Fruit fly (Drosophila melanogaster) whole organism, embryonic: Measurements from ENCODE around the gene CG9503.

Experiments used
- B-H2 ChIP-seq: fragments of 200-800 bp; sonication (Bioruptor generic); optimal IDR thresholded peaks from 2 replicates; lab custom pipeline; 2018; ENCODE audit warnings: missing biosample characterization, mild to moderate bottlenecking, missing genetic modification characterization
- C15 ChIP-seq: fragments of 200-800 bp; sonication (Bioruptor generic); IDR thresholded peaks from 3 replicates; pipeline ENCODE4 v1.3.6; 2022; ENCODE audit warnings: missing biosample characterization, missing genetic modification characterization
- CG10543 ChIP-seq: fragments of 200-800 bp; sonication (Bioruptor generic); optimal IDR thresholded peaks from 3 replicates; lab custom pipeline; 2017; ENCODE audit warnings: missing biosample characterization, mild to moderate bottlenecking, missing genetic modification characterization, moderate library complexity
- CG10565 ChIP-seq: fragments of 200-800 bp; sonication (Bioruptor generic); optimal IDR thresholded peaks from 3 replicates; lab custom pipeline; 2016; ENCODE audit warnings: missing biosample characterization, mild to moderate bottlenecking, missing genetic modification characterization
- CG11247 ChIP-seq: fragments of 200-800 bp; sonication (Bioruptor generic); IDR thresholded peaks from 2 replicates; pipeline ENCODE4 v1.3.6; 2022; ENCODE audit warnings: missing biosample characterization, missing genetic modification characterization
- CG1233 ChIP-seq: fragments of 200-800 bp; sonication (Bioruptor generic); optimal IDR thresholded peaks from 4 replicates; lab custom pipeline; 2018; ENCODE audit warnings: missing biosample characterization, mild to moderate bottlenecking, missing genetic modification characterization
- CG12744 ChIP-seq: fragments of 200-800 bp; sonication (Bioruptor generic); optimal IDR thresholded peaks from 2 replicates; lab custom pipeline; 2016; ENCODE audit warnings: missing biosample characterization, missing genetic modification characterization
- CG15696 ChIP-seq: fragments of 200-800 bp; sonication (Bioruptor generic); optimal IDR thresholded peaks from 2 replicates; lab custom pipeline; 2019; ENCODE audit warnings: missing biosample characterization, mild to moderate bottlenecking, missing genetic modification characterization, moderate library complexity
- CG16779 ChIP-seq: fragments of 200-800 bp; sonication (Bioruptor generic); IDR thresholded peaks from 2 replicates; pipeline ENCODE4 v1.3.6; 2022; ENCODE audit warnings: missing biosample characterization, missing genetic modification characterization
- CG2875 ChIP-seq: fragments of 200-800 bp; sonication (Bioruptor generic); optimal IDR thresholded peaks from 2 replicates; lab custom pipeline; 2017; ENCODE audit warnings: missing biosample characterization, mild to moderate bottlenecking, missing genetic modification characterization, missing genetic modification reagents
- CG3726 ChIP-seq: fragments of 200-800 bp; sonication (Bioruptor generic); IDR thresholded peaks from 3 replicates; pipeline ENCODE4, ENCODE4 v1.3.6; 2022; ENCODE audit warnings: missing biosample characterization, missing genetic modification characterization
- CG42726 ChIP-seq: fragments of 200-800 bp; sonication (Bioruptor generic); IDR thresholded peaks from 2 replicates; pipeline ENCODE4 v1.3.6; 2022; ENCODE audit warnings: missing biosample characterization, missing genetic modification characterization; ENCODE audit not compliant: partially characterized antibody
- CG4282 ChIP-seq: fragments of 200-800 bp; sonication (Bioruptor generic); optimal IDR thresholded peaks from 2 replicates; lab custom pipeline; 2016; ENCODE audit warnings: missing biosample characterization, missing genetic modification characterization
- CG5180 ChIP-seq: fragments of 200-800 bp; sonication (Bioruptor generic); optimal IDR thresholded peaks from 3 replicates; lab custom pipeline; 2017; ENCODE audit warnings: missing biosample characterization, missing genetic modification characterization, mild to moderate bottlenecking, moderate library complexity, missing genetic modification reagents
- CG6272 ChIP-seq: fragments of 200-800 bp; sonication (Bioruptor generic); IDR thresholded peaks from 2 replicates; pipeline ENCODE4 v1.3.6; 2022; ENCODE audit warnings: missing biosample characterization, missing genetic modification characterization
- CG6654 ChIP-seq: fragments of 200-800 bp; sonication (Bioruptor generic); optimal IDR thresholded peaks from 2 replicates; lab custom pipeline; 2017; ENCODE audit warnings: missing biosample characterization, mild to moderate bottlenecking, missing genetic modification characterization
- CG6791 ChIP-seq: fragments of 200-800 bp; sonication (Bioruptor generic); IDR thresholded peaks from 3 replicates; pipeline ENCODE4 v1.3.6; 2022; ENCODE audit warnings: missing biosample characterization, missing genetic modification characterization; ENCODE audit not compliant: partially characterized antibody
- CG8944 ChIP-seq: fragments of 200-800 bp; sonication (Bioruptor generic); optimal IDR thresholded peaks from 3 replicates; lab custom pipeline; 2016; ENCODE audit warnings: missing biosample characterization, missing genetic modification characterization
- CG9876 ChIP-seq: fragments of 200-800 bp; sonication (Bioruptor generic); optimal IDR thresholded peaks from 2 replicates; lab custom pipeline; 2016; ENCODE audit warnings: missing biosample characterization, missing genetic modification characterization
- D19B ChIP-seq: fragments of 200-800 bp; sonication (Bioruptor generic); optimal IDR thresholded peaks from 2 replicates; lab custom pipeline; 2017; ENCODE audit warnings: missing biosample characterization, mild to moderate bottlenecking, missing genetic modification characterization
- H2.0 ChIP-seq: fragments of 200-800 bp; sonication (Bioruptor generic); IDR thresholded peaks from 2 replicates; pipeline ENCODE4 v1.3.6; 2022; ENCODE audit warnings: missing biosample characterization, missing genetic modification characterization
- HLH54F ChIP-seq: fragments of 200-800 bp; sonication (Bioruptor generic); optimal IDR thresholded peaks from 3 replicates; lab custom pipeline; 2016; ENCODE audit warnings: missing biosample characterization, missing genetic modification characterization
- Jarid2 ChIP-seq: fragments of 200-800 bp; sonication (Bioruptor generic); optimal IDR thresholded peaks from 3 replicates; lab custom pipeline; 2017; ENCODE audit warnings: mild to moderate bottlenecking, missing biosample characterization, missing genetic modification reagents, missing genetic modification characterization
- Mrtf ChIP-seq: fragments of 200-800 bp; sonication (Bioruptor generic); IDR thresholded peaks from 3 replicates; pipeline ENCODE4 v1.3.6; 2022; ENCODE audit warnings: missing biosample characterization, missing genetic modification characterization
- NC2β ChIP-seq: fragments of 200-800 bp; sonication (Bioruptor generic); optimal IDR thresholded peaks from 2 replicates; lab custom pipeline; 2016; ENCODE audit warnings: missing biosample characterization, missing genetic modification characterization
- Nf-YC ChIP-seq: fragments of 200-800 bp; optimal IDR thresholded peaks from 3 replicates; lab custom pipeline; 2019; ENCODE audit warnings: missing biosample characterization, mild to moderate bottlenecking, missing genetic modification characterization, moderate library complexity
- PHDP ChIP-seq: fragments of 200-800 bp; sonication (Bioruptor generic); optimal IDR thresholded peaks from 3 replicates; lab custom pipeline; 2018; ENCODE audit warnings: missing biosample characterization, mild to moderate bottlenecking, missing genetic modification characterization, moderate library complexity
- Taf1 ChIP-seq: fragments of 200-800 bp; sonication (Bioruptor generic); IDR thresholded peaks from 2 replicates; pipeline ENCODE4 v1.3.6; 2022; ENCODE audit warnings: missing biosample characterization, missing genetic modification characterization
- amos ChIP-seq: fragments of 200-800 bp; sonication (Bioruptor generic); IDR thresholded peaks from 2 replicates; pipeline ENCODE4 v1.3.6; 2022; ENCODE audit warnings: missing biosample characterization, missing genetic modification characterization; ENCODE audit not compliant: partially characterized antibody
- ara ChIP-seq: fragments of 200-800 bp; sonication (Bioruptor generic); IDR thresholded peaks from 2 replicates; pipeline ENCODE4 v1.3.6; 2022; ENCODE audit warnings: missing biosample characterization, missing genetic modification characterization
- cwo ChIP-seq: fragments of 200-800 bp; sonication (Bioruptor generic); optimal IDR thresholded peaks from 3 replicates; lab custom pipeline; 2017; ENCODE audit warnings: missing biosample characterization, missing genetic modification characterization, mild to moderate bottlenecking, moderate library complexity, missing genetic modification reagents
- dimm ChIP-seq: fragments of 200-800 bp; sonication (Bioruptor generic); IDR thresholded peaks from 2 replicates; pipeline ENCODE4 v1.3.6; 2022; ENCODE audit warnings: missing biosample characterization, missing genetic modification characterization
- eve ChIP-seq, 2 experiments: fragments of >200 bp; optimal IDR thresholded peaks; 2 replicates each; lab custom pipeline; 2017; ENCODE audit warnings: missing biosample characterization in 2 of 2, missing genetic modification characterization in 2 of 2
- hb ChIP-seq: fragments of 200-800 bp; sonication (Bioruptor generic); IDR thresholded peaks from 3 replicates; pipeline ENCODE4 v1.3.6; 2022; ENCODE audit warnings: missing biosample characterization, missing genetic modification characterization; ENCODE audit not compliant: partially characterized antibody
- lab ChIP-seq: fragments of 200-800 bp; sonication (Bioruptor generic); optimal IDR thresholded peaks from 3 replicates; lab custom pipeline; 2017; ENCODE audit warnings: missing biosample characterization, missing genetic modification characterization, mild to moderate bottlenecking, moderate library complexity, missing genetic modification reagents
- lov ChIP-seq, 2 experiments: fragments of 200-800 bp in 1 of 2; fragments of >200 bp in 1 of 2; sonication (Bioruptor generic) in 1 of 2; IDR thresholded peaks in 1 of 2; optimal IDR thresholded peaks in 1 of 2; 2 replicates in 1 of 2; 3 replicates in 1 of 2; pipeline versions ENCODE4 v1.3.6 to Lab custom; 2017 to 2022; ENCODE audit warnings: missing biosample characterization in 1 of 2, missing genetic modification characterization in 1 of 2
- mirr ChIP-seq: fragments of 200-800 bp; sonication (Bioruptor generic); optimal IDR thresholded peaks from 3 replicates; lab custom pipeline; 2018; ENCODE audit warnings: missing biosample characterization, mild to moderate bottlenecking, missing genetic modification characterization
- nom ChIP-seq: fragments of 200-800 bp; sonication (Bioruptor generic); optimal IDR thresholded peaks from 2 replicates; lab custom pipeline; 2017; ENCODE audit warnings: missing biosample characterization, missing genetic modification characterization, mild to moderate bottlenecking, moderate library complexity, missing genetic modification reagents
- oc ChIP-seq: fragments of 200-800 bp; sonication (Bioruptor generic); optimal IDR thresholded peaks from 2 replicates; lab custom pipeline; 2018; ENCODE audit warnings: missing biosample characterization, mild to moderate bottlenecking, missing genetic modification characterization, moderate library complexity
- otp ChIP-seq: fragments of 200-800 bp; sonication (Bioruptor generic); IDR thresholded peaks from 3 replicates; pipeline ENCODE4, ENCODE4 v1.3.6; 2022; ENCODE audit warnings: missing biosample characterization, missing genetic modification characterization
- pum ChIP-seq: fragments of 200-800 bp; sonication (Bioruptor generic); optimal IDR thresholded peaks from 2 replicates; lab custom pipeline; 2016; ENCODE audit warnings: missing biosample characterization, missing genetic modification characterization
- ranshi ChIP-seq: fragments of 200-800 bp; sonication (Bioruptor generic); IDR thresholded peaks from 2 replicates; pipeline ENCODE4 v1.3.6; 2022; ENCODE audit warnings: missing biosample characterization, missing genetic modification characterization
- seq ChIP-seq: fragments of 200-800 bp; sonication (Bioruptor generic); IDR thresholded peaks from 2 replicates; pipeline ENCODE4 v1.3.6; 2022; ENCODE audit warnings: missing biosample characterization, missing genetic modification characterization
- slbo ChIP-seq: fragments of 200-800 bp; sonication (Bioruptor generic); IDR thresholded peaks from 2 replicates; pipeline ENCODE4 v1.3.6; 2022; ENCODE audit warnings: missing biosample characterization, missing genetic modification characterization
- sqz ChIP-seq: fragments of 200-800 bp; sonication (Bioruptor generic); optimal IDR thresholded peaks from 3 replicates; lab custom pipeline; 2018; ENCODE audit warnings: missing biosample characterization, mild to moderate bottlenecking, missing genetic modification characterization
- sr ChIP-seq: fragments of 200-800 bp; sonication (Bioruptor generic); IDR thresholded peaks from 3 replicates; pipeline ENCODE4 v1.3.6; 2022; ENCODE audit warnings: missing biosample characterization, missing genetic modification characterization
- sug ChIP-seq: fragments of 200-800 bp; optimal IDR thresholded peaks from 2 replicates; lab custom pipeline; 2019; ENCODE audit warnings: missing biosample characterization, mild to moderate bottlenecking, missing genetic modification characterization, moderate library complexity
- tap ChIP-seq: fragments of 200-800 bp; optimal IDR thresholded peaks from 3 replicates; lab custom pipeline; 2019; ENCODE audit warnings: missing biosample characterization, mild to moderate bottlenecking, missing genetic modification characterization, moderate library complexity
- tin ChIP-seq: fragments of 200-800 bp; sonication (Bioruptor generic); optimal IDR thresholded peaks from 3 replicates; lab custom pipeline; 2016; ENCODE audit warnings: missing biosample characterization, missing genetic modification characterization
- twi ChIP-seq: fragments of 200-800 bp; optimal IDR thresholded peaks from 2 replicates; lab custom pipeline; 2019; ENCODE audit warnings: missing biosample characterization, mild to moderate bottlenecking, missing genetic modification characterization, moderate library complexity
- zen ChIP-seq: fragments of 200-800 bp; sonication (Bioruptor generic); optimal IDR thresholded peaks from 3 replicates; lab custom pipeline; 2018; ENCODE audit warnings: missing biosample characterization, mild to moderate bottlenecking, missing genetic modification characterization, moderate library complexity

Gene CG9503

dm6 chrX:14949227-14949626 lies 25.9 kb upstream of the CG9503 start (continued):
- TF ChIP-seq lab (GFP tag; lab: Kevin White, UChicago) (peak; percentile 29), seq (GFP tag; lab: Robert Waterston, UW) (no peak), pum (GFP tag; lab: Kevin White, UChicago) (no peak), H2.0 (GFP tag; lab: Robert Waterston, UW) (no peak), Taf1 (GFP tag; lab: Robert Waterston, UW) (no peak), sug (tag; lab: Kevin White, UChicago) (peak; percentile 99), eve (GFP tag; optimal IDR thresholded peaks at IDR 0.05; lab: Kevin White, UChicago) (no peak), CG10543 (GFP tag; lab: Kevin White, UChicago) (peak; percentile 52), CG5180 (GFP tag; lab: Kevin White, UChicago) (no peak), D19B (no peak), CG11247 (no peak), B-H2 (peak; percentile 3), lov (optimal IDR thresholded peaks at IDR 0.05; lab: Kevin White, UChicago) (no peak), lov (GFP tag; IDR thresholded peaks at IDR 0.05; lab: Robert Waterston, UW) (no peak), sr (GFP tag; lab: Robert Waterston, UW) (no peak), otp (GFP tag; lab: Robert Waterston, UW) (no peak), mirr (GFP tag; lab: Kevin White, UChicago) (peak; percentile 70), zen (tag; lab: Kevin White, UChicago) (no peak), nom (GFP tag; lab: Kevin White, UChicago) (peak; percentile 3), ranshi (no peak), C15 (GFP tag; lab: Robert Waterston, UW) (no peak), CG42726 (no peak), oc (tag; lab: Kevin White, UChicago) (no peak), tin (GFP tag; lab: Kevin White, UChicago) (no peak), CG2875 (GFP tag; lab: Kevin White, UChicago) (no peak), CG4282 (GFP tag; lab: Kevin White, UChicago) (no peak), cwo (GFP tag; lab: Kevin White, UChicago) (peak; percentile 52), CG10565 (GFP tag; lab: Kevin White, UChicago) (no peak), CG3726 (GFP tag; lab: Robert Waterston, UW) (no peak), CG8944 (GFP tag; lab: Kevin White, UChicago) (no peak)

dm6 chrX:14947399-14947798 lies 24.1 kb upstream of the CG9503 start:
- peak; percentile 15 for TF ChIP-seq tap (tag; lab: Kevin White, UChicago)
- no peak for TF ChIP-seq ara (GFP tag; lab: Robert Waterston, UW)
- peak; percentile 47 for TF ChIP-seq CG6654 (GFP tag; lab: Kevin White, UChicago)
- TF ChIP-seq CG9876 (GFP tag; lab: Kevin White, UChicago): no peak
- no peak for TF ChIP-seq twi (tag; lab: Kevin White, UChicago)
- TF ChIP-seq NC2β (GFP tag; lab: Kevin White, UChicago): no peak
- TF ChIP-seq dimm: no peak
- peak; percentile 43 for TF ChIP-seq CG15696
- peak; percentile 63 for TF ChIP-seq sqz (GFP tag; lab: Kevin White, UChicago)
- no peak for TF ChIP-seq hb (GFP tag; lab: Robert Waterston, UW)
- TF ChIP-seq CG6272: no peak
- peak; percentile 47 for TF ChIP-seq Jarid2 (GFP tag; lab: Kevin White, UChicago)
- TF ChIP-seq HLH54F: no peak
- TF ChIP-seq Mrtf (GFP tag; lab: Robert Waterston, UW): peak; percentile 28; the same call in 1 of the 3 replicates
- TF ChIP-seq slbo (GFP tag; lab: Robert Waterston, UW): peak; percentile 34
- no peak for TF ChIP-seq CG6791 (GFP tag; lab: Robert Waterston, UW)
- peak; percentile 13 for TF ChIP-seq PHDP (tag; lab: Kevin White, UChicago)
- TF ChIP-seq Nf-YC (tag; lab: Kevin White, UChicago): peak; percentile 50
- no peak for TF ChIP-seq CG12744 (GFP tag; lab: Kevin White, UChicago)
- peak; percentile 64 for TF ChIP-seq CG1233
- no peak for TF ChIP-seq amos (GFP tag; lab: Robert Waterston, UW)
- TF ChIP-seq CG16779 (GFP tag; lab: Robert Waterston, UW): no peak
